Worm (Caenorhabditis elegans) whole organism, mixed stage, embryonic: ENCODE measurements around the gene T09A12.1.

Experiments
- ces-1 ChIP-seq: fragments of 150-350 bp; optimal IDR thresholded peaks from 2 replicates; lab custom pipeline; 2014; ENCODE audit warnings: missing biosample characterization, missing genetic modification reagents, missing genetic modification characterization
- cnd-1 ChIP-seq: fragments of 200-800 bp; sonication (Bioruptor generic); optimal IDR thresholded peaks from 2 replicates; lab custom pipeline; 2018; ENCODE audit warnings: mild to moderate bottlenecking, missing genetic modification characterization, missing compliant biosample characterization
- ham-2 ChIP-seq: fragments of 200-800 bp; sonication (Bioruptor generic); optimal IDR thresholded peaks from 2 replicates; lab custom pipeline; 2018; ENCODE audit warnings: mild to moderate bottlenecking, missing genetic modification characterization, missing compliant biosample characterization
- lin-13 ChIP-seq: fragments of 150-350 bp; optimal IDR thresholded peaks from 2 replicates; lab custom pipeline; 2014; ENCODE audit warnings: missing biosample characterization, missing genetic modification characterization
- lsy-2 ChIP-seq: fragments of 150-350 bp; optimal IDR thresholded peaks from 2 replicates; lab custom pipeline; 2014; ENCODE audit warnings: missing biosample characterization, missing genetic modification characterization
- mep-1 ChIP-seq: fragments of 150-350 bp; optimal IDR thresholded peaks from 2 replicates; lab custom pipeline; 2017; ENCODE audit warnings: missing biosample characterization, missing genetic modification reagents, missing genetic modification characterization, inconsistent platforms
- mls-2 ChIP-seq: sonication (generic microtip); optimal IDR thresholded peaks from 2 replicates; lab custom pipeline; 2016; ENCODE audit warnings: mild to moderate bottlenecking, missing genetic modification characterization, moderate library complexity, missing compliant biosample characterization
- nhr-76 ChIP-seq: sonication (generic microtip); optimal IDR thresholded peaks from 2 replicates; lab custom pipeline; 2017; ENCODE audit warnings: missing biosample characterization, missing genetic modification characterization
- pha-4 ChIP-seq: fragments of 150-350 bp; optimal IDR thresholded peaks from 2 replicates; lab custom pipeline; 2018; ENCODE audit warnings: missing biosample characterization, missing genetic modification reagents, missing genetic modification characterization
- sem-2 ChIP-seq: fragments of 200-800 bp; sonication (Bioruptor generic); optimal IDR thresholded peaks from 2 replicates; lab custom pipeline; 2018; ENCODE audit warnings: mild to moderate bottlenecking, missing genetic modification characterization, missing compliant biosample characterization
- snpc-4 ChIP-seq: fragments of 150-350 bp; optimal IDR thresholded peaks from 2 replicates; lab custom pipeline; 2014; ENCODE audit warnings: missing biosample characterization, missing genetic modification characterization
- unc-39 ChIP-seq: fragments of 150-350 bp; optimal IDR thresholded peaks from 2 replicates; lab custom pipeline; 2014; ENCODE audit warnings: missing biosample characterization, missing genetic modification characterization
- unc-62 ChIP-seq: fragments of 150-350 bp; optimal IDR thresholded peaks from 2 replicates; lab custom pipeline; 2014; ENCODE audit warnings: missing biosample characterization, missing genetic modification reagents, missing genetic modification characterization

DNA sequence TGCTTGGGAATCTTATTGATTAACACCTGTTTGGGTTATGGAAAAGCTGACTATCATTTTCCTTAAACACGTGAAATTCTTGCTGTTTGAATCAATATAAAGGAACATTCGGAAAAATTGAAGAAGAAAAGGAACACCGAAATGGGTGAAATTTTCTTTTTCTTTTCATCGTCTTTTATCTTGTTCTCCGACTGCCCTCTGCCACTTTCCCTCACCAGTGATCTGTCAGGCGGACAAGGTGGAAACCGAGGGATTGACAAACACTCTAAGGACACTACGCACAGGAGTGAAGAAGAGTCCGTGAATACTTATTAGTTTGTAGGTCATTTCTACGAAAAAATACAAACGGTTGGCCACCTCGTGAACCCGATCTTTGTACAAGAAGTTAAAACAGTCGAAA lies 10.9 kb upstream of the T09A12.1 start:
- TF ChIP-seq lsy-2 (tag; lab: Kevin White, UChicago) (no peak), unc-39 (no peak), ces-1 (GFP tag; lab: Kevin White, UChicago) (no peak), unc-62 (GFP tag; lab: Kevin White, UChicago) (no peak), nhr-76 (tag; lab: Kevin White, UChicago) (no peak), lin-13 (no peak), pha-4 (tag; lab: Kevin White, UChicago) (no peak), mls-2 (tag; lab: Kevin White, UChicago) (no peak), cnd-1 (tag; lab: Kevin White, UChicago) (no peak), snpc-4 (no peak), mep-1 (tag; lab: Kevin White, UChicago) (no peak), sem-2 (GFP tag; lab: Kevin White, UChicago) (no peak), ham-2 (GFP tag; lab: Kevin White, UChicago) (no peak)
